Worm (Caenorhabditis elegans): Measurements from ENCODE around the gene R13D11.4.

Gene R13D11.4

DNA sequence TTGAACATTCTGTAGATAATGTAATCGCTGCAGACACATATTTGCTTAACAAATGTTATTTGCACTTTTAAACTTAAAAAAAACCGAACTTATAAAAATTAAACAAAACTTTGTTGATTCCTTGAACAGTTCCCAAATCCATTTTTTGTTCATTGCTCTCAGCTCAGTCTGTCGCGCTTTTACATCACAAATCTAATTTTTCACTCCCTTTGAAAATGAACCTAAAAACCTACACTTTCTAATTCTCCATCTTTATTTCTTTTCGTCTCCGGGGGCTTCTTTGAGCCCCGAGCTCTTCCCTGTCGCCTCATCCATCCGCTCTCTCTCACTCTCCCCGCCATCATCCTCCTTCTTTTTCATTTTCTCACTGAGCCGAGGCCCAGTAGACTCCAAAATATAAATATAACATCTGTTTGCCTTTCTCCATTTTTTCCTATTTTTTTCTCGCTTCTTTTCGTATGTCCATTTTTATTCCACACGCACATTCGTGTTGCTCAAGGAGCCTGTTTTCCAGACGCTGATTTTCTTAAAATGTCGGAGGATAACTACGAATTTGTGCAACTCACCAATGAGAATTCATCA, at the start of gene R13D11.4:
Gene R13D11.4, plus strand, starts transcription at position 532 of the 582 bp plus-strand sequence.
- no peak for TF ChIP-seq lin-13 (tag; optimal IDR thresholded peaks at IDR 0.05)
- no peak for TF ChIP-seq flh-1 (GFP tag; optimal IDR thresholded peaks at IDR 0.05)
- TF ChIP-seq nhr-237 (tag; optimal IDR thresholded peaks at IDR 0.05): no peak
- TF ChIP-seq ham-2 (GFP tag; optimal IDR thresholded peaks at IDR 0.05): no peak
- peak; percentile 67 for TF ChIP-seq ces-1 (GFP tag; optimal IDR thresholded peaks at IDR 0.05)
- no peak for TF ChIP-seq mep-1 (tag; optimal IDR thresholded peaks at IDR 0.05)

DNA sequence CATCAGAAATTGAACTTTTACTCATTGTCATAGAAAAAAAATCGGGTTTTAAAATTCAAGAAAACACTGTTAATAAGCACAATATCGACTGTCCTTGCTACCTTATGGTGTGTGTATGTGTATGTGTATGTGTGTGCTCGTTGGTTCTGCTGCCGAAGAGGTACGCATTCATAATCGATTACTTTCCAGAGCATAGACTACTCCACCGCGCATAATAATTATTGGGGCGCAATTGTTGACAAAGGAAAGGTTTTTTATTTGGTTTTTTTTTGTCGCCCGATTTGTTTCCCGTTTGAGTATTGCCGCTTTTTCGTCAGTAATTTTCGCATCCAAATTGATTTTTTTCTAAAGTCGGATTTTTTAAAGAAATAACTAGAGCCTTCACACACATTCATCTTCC, 49.4 kb upstream of the R13D11.4 start, which contains the start of gene C05E4.15:
Gene C05E4.15, minus strand, starts transcription at position 101 of the 400 bp plus-strand sequence.
- no peak for TF ChIP-seq flh-1 (GFP tag; optimal IDR thresholded peaks at IDR 0.05)
- TF ChIP-seq ham-2 (GFP tag; optimal IDR thresholded peaks at IDR 0.05): no peak
- no peak for TF ChIP-seq pha-4 (tag; optimal IDR thresholded peaks at IDR 0.05)
- no peak for TF ChIP-seq ztf-11 (tag; optimal IDR thresholded peaks at IDR 0.05)
- TF ChIP-seq cnd-1 (tag; optimal IDR thresholded peaks at IDR 0.05): no peak
- TF ChIP-seq hlh-1 (tag; optimal IDR thresholded peaks at IDR 0.05): no peak
- no peak for TF ChIP-seq nhr-237 (tag; optimal IDR thresholded peaks at IDR 0.05)

DNA sequence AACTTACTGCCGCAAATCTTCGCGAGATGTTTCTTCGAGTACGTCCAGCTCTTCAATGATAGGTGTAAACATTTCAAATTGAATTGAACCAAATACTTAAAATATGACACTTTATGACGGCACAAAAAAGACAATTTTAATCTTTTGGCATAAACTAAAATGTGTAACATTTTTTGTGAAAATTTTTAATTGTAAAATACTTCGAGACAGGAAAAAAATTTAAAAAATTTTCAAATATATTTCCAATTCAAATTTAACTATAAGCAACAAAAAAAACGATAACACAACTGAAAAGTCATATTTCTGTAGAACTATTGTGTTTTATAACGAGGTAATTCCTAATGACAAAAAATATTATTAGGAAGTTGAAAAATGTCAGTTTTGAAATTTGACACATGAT, 48.7 kb upstream of the R13D11.4 start, which contains the start of gene C05E4.12:
Gene C05E4.12, minus strand, starts transcription at position 101 of the 400 bp plus-strand sequence.
- no peak for TF ChIP-seq drap-1 (GFP tag; optimal IDR thresholded peaks at IDR 0.05)

DNA sequence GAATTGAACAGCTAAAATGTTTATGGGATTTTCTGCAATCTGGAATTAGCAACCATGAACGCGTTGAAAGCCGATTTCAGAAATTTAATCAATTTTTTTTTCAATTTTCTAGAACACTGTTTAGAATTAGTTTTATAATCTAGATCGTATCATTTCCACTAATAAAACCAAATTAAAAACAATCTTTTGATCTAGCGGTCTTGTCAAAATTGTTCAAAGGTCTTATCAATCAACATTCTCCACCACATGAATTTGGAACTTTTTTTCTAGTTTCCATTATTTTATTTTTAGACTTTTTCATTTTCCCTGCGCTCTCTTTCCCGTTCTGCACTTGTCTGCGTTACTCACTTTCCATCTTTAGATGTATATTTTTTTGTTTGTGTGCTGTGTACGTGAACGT, 48.3 kb upstream of the R13D11.4 start, which contains the start of gene srp-2:
Gene srp-2, plus strand, starts transcription at position 301 of the 400 bp plus-strand sequence.
- no peak for TF ChIP-seq mep-1 (tag; optimal IDR thresholded peaks at IDR 0.05)

DNA sequence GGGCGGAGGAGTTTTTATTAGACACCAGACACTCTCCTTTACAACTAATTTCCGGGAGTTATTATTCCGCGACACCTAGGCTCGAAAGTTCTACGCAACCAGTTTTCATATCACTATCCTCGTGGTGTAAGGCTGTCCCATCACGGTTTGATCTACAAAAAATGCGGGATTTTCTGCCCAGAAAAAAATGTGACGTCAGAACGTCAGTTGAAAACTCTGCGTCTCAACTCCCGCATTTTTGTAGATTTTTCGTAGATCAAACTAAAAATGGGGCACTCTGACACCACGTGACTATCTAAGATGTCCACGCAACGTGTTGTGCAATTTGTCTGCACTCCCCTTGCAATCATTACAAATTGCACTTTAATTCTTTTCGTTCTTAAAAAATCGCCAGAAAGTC, 45.9 kb upstream of the R13D11.4 start, which contains the start of gene str-238:
Gene str-238, plus strand, starts transcription at position 301 of the 400 bp plus-strand sequence.
- TF ChIP-seq mls-2 (tag; optimal IDR thresholded peaks at IDR 0.05) (no peak), flh-1 (GFP tag; optimal IDR thresholded peaks at IDR 0.05) (no peak), elt-3 (tag; optimal IDR thresholded peaks at IDR 0.05) (no peak), ceh-83 (GFP tag; optimal IDR thresholded peaks at IDR 0.05) (no peak), ces-1 (GFP tag; optimal IDR thresholded peaks at IDR 0.05) (no peak), lsy-2 (tag; optimal IDR thresholded peaks at IDR 0.05) (no peak), ceh-39 (tag; optimal IDR thresholded peaks at IDR 0.05) (no peak), zip-8 (tag; optimal IDR thresholded peaks at IDR 0.05) (no peak), ham-2 (GFP tag; optimal IDR thresholded peaks at IDR 0.05) (no peak), elt-1 (tag; optimal IDR thresholded peaks at IDR 0.05; ENCODE audit: borderline replicate concordance, insufficient read depth) (no peak), ztf-11 (tag; optimal IDR thresholded peaks at IDR 0.05) (no peak), unc-39 (tag; optimal IDR thresholded peaks at IDR 0.05) (no peak), cnd-1 (tag; optimal IDR thresholded peaks at IDR 0.05) (no peak), lin-32 (GFP tag; optimal IDR thresholded peaks at IDR 0.05) (no peak), M03D4.4 (tag; optimal IDR thresholded peaks at IDR 0.05) (no peak), ceh-43 (GFP tag; optimal IDR thresholded peaks at IDR 0.05) (no peak)

DNA sequence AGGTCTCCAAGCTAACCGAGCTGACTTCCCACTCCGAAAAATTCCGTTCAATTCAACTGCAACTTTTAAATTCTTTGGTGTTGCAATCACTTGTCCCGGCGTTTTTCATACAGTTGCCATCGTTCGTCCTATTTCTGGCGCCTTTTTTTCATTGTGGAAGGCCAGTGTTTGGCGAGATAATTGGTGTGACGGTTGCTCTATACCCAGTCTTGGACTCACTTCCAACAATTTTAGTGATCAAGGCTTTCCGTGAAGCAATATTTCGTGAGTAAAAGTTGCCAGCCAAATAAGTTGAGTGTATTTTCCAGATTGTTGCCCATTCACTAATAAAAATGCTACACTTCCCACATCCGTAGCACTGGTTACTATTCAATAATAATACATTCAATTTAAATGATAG, 38.4 kb upstream of the R13D11.4 start:
- TF ChIP-seq pha-4 (tag; optimal IDR thresholded peaks at IDR 0.05) (no peak), drap-1 (GFP tag; optimal IDR thresholded peaks at IDR 0.05) (no peak), mls-2 (tag; optimal IDR thresholded peaks at IDR 0.05) (no peak), zip-8 (tag; optimal IDR thresholded peaks at IDR 0.05) (no peak), nhr-28 (tag; optimal IDR thresholded peaks at IDR 0.05) (no peak), elt-1 (tag; optimal IDR thresholded peaks at IDR 0.05; ENCODE audit: borderline replicate concordance, insufficient read depth) (no peak), ceh-39 (tag; optimal IDR thresholded peaks at IDR 0.05) (no peak), unc-120 (tag; optimal IDR thresholded peaks at IDR 0.05; ENCODE audit: poor library complexity, severe bottlenecking) (no peak), ztf-11 (tag; optimal IDR thresholded peaks at IDR 0.05) (no peak), nhr-12 (tag; optimal IDR thresholded peaks at IDR 0.05) (no peak), sptf-1 (tag; optimal IDR thresholded peaks at IDR 0.05) (no peak), nhr-2 (tag; optimal IDR thresholded peaks at IDR 0.05) (no peak)

DNA sequence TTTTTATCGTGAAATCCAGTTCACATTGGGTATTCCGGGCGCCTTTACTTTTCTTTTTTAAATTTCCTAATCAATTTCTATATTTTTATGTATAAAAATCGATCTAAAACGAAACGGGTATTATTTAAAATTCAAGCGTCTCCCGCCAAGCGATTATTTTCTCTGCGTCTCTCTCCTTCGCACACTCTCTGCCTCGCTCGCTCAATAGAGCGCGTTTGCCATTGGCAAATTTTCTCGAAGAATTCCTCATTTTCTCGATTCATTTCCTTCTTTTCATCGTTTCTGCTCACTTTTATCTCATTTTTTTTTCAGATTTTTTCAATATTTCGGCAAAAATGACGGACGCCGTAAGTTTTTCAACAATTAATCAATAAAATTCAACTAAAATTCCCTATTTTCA, 37.4 kb upstream of the R13D11.4 start, which contains the start of gene sti-1:
Gene sti-1, plus strand, starts transcription at position 263 of the 400 bp plus-strand sequence.
- TF ChIP-seq mep-1 (tag; optimal IDR thresholded peaks at IDR 0.05) (peak; percentile 94), nhr-2 (tag; optimal IDR thresholded peaks at IDR 0.05) (peak; percentile 38), unc-120 (tag; optimal IDR thresholded peaks at IDR 0.05; ENCODE audit: poor library complexity, severe bottlenecking) (peak; percentile 50), hlh-1 (tag; optimal IDR thresholded peaks at IDR 0.05) (peak; percentile 19), lin-32 (GFP tag; optimal IDR thresholded peaks at IDR 0.05) (no peak), cnd-1 (tag; optimal IDR thresholded peaks at IDR 0.05) (no peak), lin-13 (tag; optimal IDR thresholded peaks at IDR 0.05) (peak; percentile 69), sptf-1 (tag; optimal IDR thresholded peaks at IDR 0.05) (peak; percentile 49), snpc-4 (tag; optimal IDR thresholded peaks at IDR 0.05) (no peak), blmp-1 (tag; optimal IDR thresholded peaks at IDR 0.05) (no peak), ham-2 (GFP tag; optimal IDR thresholded peaks at IDR 0.05) (no peak), nhr-237 (tag; optimal IDR thresholded peaks at IDR 0.05) (peak; percentile 87), nhr-28 (tag; optimal IDR thresholded peaks at IDR 0.05) (no peak), mab-5 (tag; optimal IDR thresholded peaks at IDR 0.05) (peak; percentile 77), nhr-76 (tag; optimal IDR thresholded peaks at IDR 0.05) (no peak), unc-62 (GFP tag; optimal IDR thresholded peaks at IDR 0.05) (peak; percentile 48), ceh-43 (GFP tag; optimal IDR thresholded peaks at IDR 0.05) (no peak), pha-4 (tag; optimal IDR thresholded peaks at IDR 0.05) (peak; percentile 70), tbx-8 (GFP tag; optimal IDR thresholded peaks at IDR 0.05) (no peak), ceh-83 (GFP tag; optimal IDR thresholded peaks at IDR 0.05) (no peak), elt-1 (tag; optimal IDR thresholded peaks at IDR 0.05; ENCODE audit: borderline replicate concordance, insufficient read depth) (no peak), ztf-11 (tag; optimal IDR thresholded peaks at IDR 0.05) (no peak), flh-1 (GFP tag; optimal IDR thresholded peaks at IDR 0.05) (no peak), ceh-39 (tag; optimal IDR thresholded peaks at IDR 0.05) (peak; percentile 84)
